Fruit fly (Drosophila melanogaster) Kc167 (cell line): ENCODE data around the gene CHMP2B.

Experiments
- Myc ChIP-seq: fragments of >200 bp; optimal IDR thresholded peaks from 2 replicates; lab custom pipeline; 2017; ENCODE audit warnings: missing external identifiers
- Sin3A ChIP-seq: fragments of >200 bp; optimal IDR thresholded peaks from 2 replicates; lab custom pipeline; 2018; ENCODE audit warnings: missing external identifiers
- h ChIP-seq: fragments of >200 bp; optimal IDR thresholded peaks from 3 replicates; lab custom pipeline; 2018; ENCODE audit warnings: missing external identifiers
- insv ChIP-seq: fragments of >200 bp; optimal IDR thresholded peaks from 3 replicates; lab custom pipeline; 2018; ENCODE audit warnings: missing external identifiers
- psq ChIP-seq: fragments of >200 bp; optimal IDR thresholded peaks from 2 replicates; lab custom pipeline; 2017; ENCODE audit warnings: missing external identifiers

dm6 chr3L:5187572-5187934 lies 48.1 kb downstream of the CHMP2B start:
- TF ChIP-seq psq (lab: Kevin White, UChicago) = no peak
- TF ChIP-seq Sin3A (lab: Kevin White, UChicago) = no peak
- TF ChIP-seq Myc (lab: Kevin White, UChicago) = no peak
- no peak for TF ChIP-seq h
- no peak for TF ChIP-seq insv (lab: Kevin White, UChicago)
